Worm (Caenorhabditis elegans) whole organism, young adult: ENCODE data around the gene frm-3.

ENCODE experiments used
- C17E4.6 ChIP-seq: fragments of 200-800 bp; sonication (Bioruptor generic); IDR thresholded peaks from 2 replicates; pipeline ENCODE4 v1.3.6; 2022; ENCODE audit warnings: missing genetic modification reagents, missing genetic modification characterization, missing compliant biosample characterization
- F10E7.11 ChIP-seq: sonication (generic microtip); optimal IDR thresholded peaks from 2 replicates; lab custom pipeline; 2017; ENCODE audit warnings: mild to moderate bottlenecking, missing genetic modification characterization, moderate library complexity, missing compliant biosample characterization
- F23B12.7 ChIP-seq: sonication (generic microtip); optimal IDR thresholded peaks from 2 replicates; lab custom pipeline; 2017; ENCODE audit warnings: missing genetic modification characterization, mild to moderate bottlenecking, missing compliant biosample characterization, antibody characterized with exemption, moderate library complexity; ENCODE audit not compliant: insufficient read depth
- F55B11.4 ChIP-seq: sonication (generic microtip); optimal IDR thresholded peaks from 2 replicates; lab custom pipeline; 2016; ENCODE audit warnings: missing compliant biosample characterization, missing genetic modification characterization, borderline replicate concordance; ENCODE audit not compliant: insufficient read depth
- F57A8.1 ChIP-seq: fragments of 200-800 bp; sonication (Bioruptor generic); optimal IDR thresholded peaks from 2 replicates; lab custom pipeline; 2018; ENCODE audit warnings: mild to moderate bottlenecking, missing genetic modification characterization, moderate library complexity, missing compliant biosample characterization
- F57C9.4 ChIP-seq: sonication (generic microtip); optimal IDR thresholded peaks from 2 replicates; lab custom pipeline; 2017; ENCODE audit warnings: mild to moderate bottlenecking, missing genetic modification characterization, missing compliant biosample characterization
- T26A5.8 ChIP-seq: sonication (generic microtip); optimal IDR thresholded peaks from 2 replicates; lab custom pipeline; 2016; ENCODE audit warnings: missing genetic modification characterization, missing compliant biosample characterization
- Y53F4B.3 ChIP-seq: fragments of 200-800 bp; sonication (Bioruptor generic); IDR thresholded peaks from 2 replicates; pipeline ENCODE4 v1.3.6; 2022; ENCODE audit warnings: missing genetic modification reagents, missing genetic modification characterization, missing compliant biosample characterization
- Y53G8AR.9 ChIP-seq: fragments of 200-800 bp; sonication (Bioruptor generic); conservative IDR thresholded peaks from 2 replicates; pipeline ENCODE4 v1.3.6; 2022; ENCODE audit warnings: missing genetic modification reagents, missing genetic modification characterization, missing compliant biosample characterization
- Y67H2A.10 ChIP-seq: fragments of 200-800 bp; sonication (Bioruptor generic); conservative IDR thresholded peaks from 2 replicates; pipeline ENCODE4 v1.3.6; 2022; ENCODE audit warnings: missing genetic modification reagents, missing genetic modification characterization, missing compliant biosample characterization
- akir-1 ChIP-seq: fragments of 200-800 bp; sonication (Bioruptor generic); optimal IDR thresholded peaks from 2 replicates; lab custom pipeline; 2018; ENCODE audit warnings: mild to moderate bottlenecking, missing genetic modification characterization, moderate library complexity, missing compliant biosample characterization
- bed-2 ChIP-seq: fragments of 200-800 bp; sonication (Bioruptor generic); IDR thresholded peaks from 2 replicates; pipeline ENCODE4 v1.3.6; 2022; ENCODE audit warnings: missing genetic modification reagents, missing genetic modification characterization, missing compliant biosample characterization
- ceh-58 ChIP-seq: fragments of 200-800 bp; sonication (Bioruptor generic); IDR thresholded peaks from 2 replicates; pipeline ENCODE4 v1.3.6; 2022; ENCODE audit warnings: missing genetic modification characterization, missing compliant biosample characterization
- ceh-79 ChIP-seq: sonication (generic microtip); optimal IDR thresholded peaks from 2 replicates; lab custom pipeline; 2017; ENCODE audit warnings: mild to moderate bottlenecking, missing genetic modification characterization, missing compliant biosample characterization
- efl-1 ChIP-seq: fragments of 150-350 bp; optimal IDR thresholded peaks from 2 replicates; lab custom pipeline; 2014; ENCODE audit warnings: missing biosample characterization, missing genetic modification reagents, missing genetic modification characterization
- egrh-3 ChIP-seq: fragments of 200-800 bp; sonication (Bioruptor generic); IDR thresholded peaks from 2 replicates; pipeline ENCODE4 v1.3.6; 2022; ENCODE audit warnings: missing genetic modification reagents, missing genetic modification characterization, missing compliant biosample characterization
- fkh-3 ChIP-seq: sonication (generic microtip); optimal IDR thresholded peaks from 2 replicates; lab custom pipeline; 2016; ENCODE audit warnings: mild to moderate bottlenecking, missing genetic modification characterization, missing compliant biosample characterization
- let-526 ChIP-seq: fragments of 200-800 bp; sonication (Bioruptor generic); IDR thresholded peaks from 2 replicates; pipeline ENCODE4 v1.3.6; 2022; ENCODE audit warnings: missing genetic modification reagents, missing genetic modification characterization, missing compliant biosample characterization
- lin-40 ChIP-seq: sonication (generic microtip); optimal IDR thresholded peaks from 2 replicates; lab custom pipeline; 2016; ENCODE audit warnings: missing genetic modification characterization, mild to moderate bottlenecking, missing compliant biosample characterization, missing genotype, missing genetic modification reagents
- lin-54 ChIP-seq: fragments of 200-800 bp; sonication (Bioruptor generic); optimal IDR thresholded peaks from 2 replicates; lab custom pipeline; 2018; ENCODE audit warnings: mild to moderate bottlenecking, missing genetic modification characterization, missing compliant biosample characterization
- lsy-27 ChIP-seq: sonication (generic microtip); optimal IDR thresholded peaks from 2 replicates; lab custom pipeline; 2017; ENCODE audit warnings: missing genetic modification characterization, mild to moderate bottlenecking, missing compliant biosample characterization, antibody characterized with exemption, missing genotype, borderline replicate concordance; ENCODE audit not compliant: insufficient read depth
- madf-8 ChIP-seq: fragments of 200-800 bp; sonication (Bioruptor generic); conservative IDR thresholded peaks from 2 replicates; pipeline ENCODE4 v1.3.6; 2022; ENCODE audit warnings: missing genetic modification reagents, missing genetic modification characterization, missing compliant biosample characterization
- mxl-1 ChIP-seq: sonication (generic microtip); optimal IDR thresholded peaks from 2 replicates; lab custom pipeline; 2016; ENCODE audit warnings: missing genetic modification characterization, missing compliant biosample characterization
- nfya-2 ChIP-seq: fragments of 200-800 bp; sonication (Bioruptor generic); IDR thresholded peaks from 2 replicates; pipeline ENCODE4 v1.3.6; 2022; ENCODE audit warnings: missing genetic modification reagents, missing genetic modification characterization, missing compliant biosample characterization
- nhr-120 ChIP-seq: fragments of 200-800 bp; sonication (Bioruptor generic); IDR thresholded peaks from 2 replicates; pipeline ENCODE4 v1.3.6; 2022; ENCODE audit warnings: missing genetic modification characterization, missing compliant biosample characterization
- nhr-80 ChIP-seq: sonication (generic microtip); optimal IDR thresholded peaks from 2 replicates; lab custom pipeline; 2016; ENCODE audit warnings: missing genetic modification characterization, missing compliant biosample characterization
- nhr-90 ChIP-seq: sonication (generic microtip); optimal IDR thresholded peaks from 2 replicates; lab custom pipeline; 2016; ENCODE audit warnings: missing genotype, mild to moderate bottlenecking, missing genetic modification characterization, missing compliant biosample characterization
- pha-4 ChIP-seq: fragments of 150-350 bp; sonication (generic microtip); optimal IDR thresholded peaks from 2 replicates; lab custom pipeline; 2014; ENCODE audit warnings: missing biosample characterization, missing genetic modification reagents, missing genetic modification characterization
- sea-2 ChIP-seq: fragments of 200-800 bp; sonication (Bioruptor generic); IDR thresholded peaks from 2 replicates; pipeline ENCODE4 v1.3.6; 2022; ENCODE audit warnings: missing genetic modification characterization, missing compliant biosample characterization
- unc-62 ChIP-seq: fragments of 150-350 bp; optimal IDR thresholded peaks from 2 replicates; lab custom pipeline; 2014; ENCODE audit warnings: missing biosample characterization, missing genetic modification reagents, missing genetic modification characterization
- ztf-3 ChIP-seq: fragments of 200-800 bp; sonication (Bioruptor generic); optimal IDR thresholded peaks from 2 replicates; lab custom pipeline; 2018; ENCODE audit warnings: mild to moderate bottlenecking, missing genetic modification characterization, missing compliant biosample characterization

The frm-3 gene

ce11 chrX:11552879-11553278 is 19.4 kb upstream of the frm-3 start:
- TF ChIP-seq lin-40 (tag; lab: Kevin White, UChicago) (no peak), egrh-3 (GFP tag; lab: Robert Waterston, UW) (no peak), lsy-27 (tag; lab: Kevin White, UChicago) (no peak), ceh-58 (GFP tag; lab: Robert Waterston, UW) (no peak), Y53G8AR.9 (GFP tag; lab: Robert Waterston, UW) (no peak), akir-1 (GFP tag; lab: Kevin White, UChicago) (no peak), Y67H2A.10 (GFP tag; lab: Robert Waterston, UW) (no peak), nfya-2 (GFP tag; lab: Robert Waterston, UW) (no peak), lin-54 (GFP tag; lab: Kevin White, UChicago) (no peak), ztf-3 (GFP tag; lab: Kevin White, UChicago) (no peak), pha-4 (tag; lab: Kevin White, UChicago) (no peak), nhr-120 (no peak), nhr-90 (tag; lab: Kevin White, UChicago) (no peak), fkh-3 (tag; lab: Kevin White, UChicago) (no peak)

- TF ChIP-seq nhr-80 = peak; percentile 42
- TF ChIP-seq fkh-3 (tag; lab: Kevin White, UChicago) = no peak
Measured at ce11 chrX:11554522-11554921, 17.8 kb upstream of the frm-3 start.

- TF ChIP-seq F55B11.4 (tag; lab: Kevin White, UChicago) (no peak), lin-40 (tag; lab: Kevin White, UChicago) (no peak), bed-2 (GFP tag; lab: Robert Waterston, UW) (no peak), let-526 (no peak), Y53F4B.3 (no peak), F57A8.1 (no peak), akir-1 (GFP tag; lab: Kevin White, UChicago) (no peak), sea-2 (GFP tag; lab: Robert Waterston, UW) (no peak), T26A5.8 (tag; lab: Kevin White, UChicago) (no peak)
Measured at ce11 chrX:11555046-11555445, 17.3 kb upstream of the frm-3 start.

ce11 chrX:11555527-11556137 is 16.7 kb upstream of the frm-3 start:
- TF ChIP-seq unc-62 (no peak), ceh-79 (tag; lab: Kevin White, UChicago) (no peak), ztf-3 (GFP tag; lab: Kevin White, UChicago) (no peak), F55B11.4 (tag; lab: Kevin White, UChicago) (no peak), F57C9.4 (no peak), mxl-1 (no peak), madf-8 (no peak), F23B12.7 (tag; lab: Kevin White, UChicago) (no peak), efl-1 (GFP tag; lab: Kevin White, UChicago) (no peak), sea-2 (GFP tag; lab: Robert Waterston, UW) (no peak), Y53G8AR.9 (GFP tag; lab: Robert Waterston, UW) (no peak), F10E7.11 (no peak), C17E4.6 (GFP tag; lab: Robert Waterston, UW) (no peak), bed-2 (GFP tag; lab: Robert Waterston, UW) (no peak)
